Worm (Caenorhabditis elegans): Measurements from ENCODE around the gene R08C7.12.

ce11 chrIV:4490148-4490652 is 40.7 kb downstream of the R08C7.12 start, which contains the start of gene ZK180.7:
- TF ChIP-seq dao-5 (tag; optimal IDR thresholded peaks at IDR 0.05), result no peak
- no peak for TF ChIP-seq him-1 (tag; optimal IDR thresholded peaks at IDR 0.05)
